Fruit fly (Drosophila melanogaster) whole organism, wandering third instar larva: ENCODE results near the gene Golgin104.

Experiments
- Abd-B ChIP-seq: fragments of >200 bp; optimal IDR thresholded peaks from 2 replicates; lab custom pipeline; 2017; ENCODE audit warnings: missing biosample characterization, missing genetic modification characterization
- CG32264 ChIP-seq: fragments of 200-800 bp; sonication (Bioruptor generic); optimal IDR thresholded peaks from 2 replicates; lab custom pipeline; 2016; ENCODE audit warnings: missing biosample characterization, missing genetic modification characterization
- CG9705 ChIP-seq: fragments of 200-800 bp; sonication (Bioruptor generic); optimal IDR thresholded peaks from 2 replicates; lab custom pipeline; 2018; ENCODE audit warnings: missing biosample characterization, mild to moderate bottlenecking, missing genetic modification characterization
- CrebA ChIP-seq: fragments of 200-800 bp; sonication (Bioruptor generic); optimal IDR thresholded peaks from 2 replicates; lab custom pipeline; 2016; ENCODE audit warnings: missing biosample characterization, mild to moderate bottlenecking, missing genetic modification characterization, borderline replicate concordance
- Dfd ChIP-seq: fragments of >200 bp; optimal IDR thresholded peaks from 2 replicates; lab custom pipeline; 2017; ENCODE audit warnings: missing biosample characterization, missing genetic modification characterization
- Dif ChIP-seq: fragments of 200-275, 200-300 bp; sonication (Bioruptor generic); optimal IDR thresholded peaks from 2 replicates; lab custom pipeline; 2018; ENCODE audit warnings: missing biosample characterization, missing genetic modification characterization; ENCODE audit not compliant: partially characterized antibody
- GATAd ChIP-seq: sonication (Bioruptor generic); optimal IDR thresholded peaks from 2 replicates; lab custom pipeline; 2016; ENCODE audit warnings: missing biosample characterization, missing genetic modification characterization
- HLH106 ChIP-seq: fragments of 200-800 bp; optimal IDR thresholded peaks from 3 replicates; lab custom pipeline; 2019; ENCODE audit warnings: missing biosample characterization, mild to moderate bottlenecking, missing genetic modification characterization, moderate library complexity
- Hnf4 ChIP-seq: fragments of 200-800 bp; sonication (Bioruptor generic); optimal IDR thresholded peaks from 2 replicates; lab custom pipeline; 2016; ENCODE audit warnings: missing biosample characterization, mild to moderate bottlenecking, missing genetic modification characterization
- Hr78 ChIP-seq: fragments of >200 bp; optimal IDR thresholded peaks from 2 replicates; lab custom pipeline; 2017; ENCODE audit warnings: missing biosample characterization, missing genetic modification characterization
- Hr83 ChIP-seq: fragments of 200-300 bp; sonication (Bioruptor generic); optimal IDR thresholded peaks from 2 replicates; lab custom pipeline; 2016; ENCODE audit warnings: missing biosample characterization, mild to moderate bottlenecking, missing genetic modification characterization, moderate library complexity; ENCODE audit not compliant: poor library complexity, severe bottlenecking
- Jra ChIP-seq: sonication (Bioruptor generic); optimal IDR thresholded peaks from 2 replicates; lab custom pipeline; 2016; ENCODE audit warnings: missing biosample characterization, missing genetic modification characterization
- Mio ChIP-seq: sonication (Bioruptor generic); optimal IDR thresholded peaks from 2 replicates; lab custom pipeline; 2016; ENCODE audit warnings: missing biosample characterization, missing genetic modification characterization
- Myc ChIP-seq: fragments of >200 bp; optimal IDR thresholded peaks from 2 replicates; lab custom pipeline; 2017
- N ChIP-seq: fragments of >200 bp; optimal IDR thresholded peaks from 2 replicates; lab custom pipeline; 2018; ENCODE audit warnings: missing biosample characterization, missing external identifiers, missing genetic modification characterization
- OdsH ChIP-seq: fragments of 200-800 bp; sonication (Bioruptor generic); optimal IDR thresholded peaks from 2 replicates; lab custom pipeline; 2016; ENCODE audit warnings: missing biosample characterization, mild to moderate bottlenecking, missing genetic modification characterization
- Rel ChIP-seq, 2 experiments: fragments of 200-800 bp; sonication (Bioruptor generic) in 1 of 2; optimal IDR thresholded peaks; 2 replicates in 1 of 2; 3 replicates in 1 of 2; lab custom pipeline; 2016 to 2019; ENCODE audit warnings: mild to moderate bottlenecking in 2 of 2, missing biosample characterization in 2 of 2, missing genetic modification characterization in 2 of 2, moderate library complexity in 1 of 2
- Sp1 ChIP-seq: fragments of 200-800 bp; sonication (Bioruptor generic); optimal IDR thresholded peaks from 3 replicates; lab custom pipeline; 2019; ENCODE audit warnings: missing biosample characterization, mild to moderate bottlenecking, missing genetic modification characterization, moderate library complexity
- Vsx2 ChIP-seq: fragments of 200-300, 225-300 bp; sonication (Bioruptor generic); optimal IDR thresholded peaks from 2 replicates; lab custom pipeline; 2018; ENCODE audit warnings: missing biosample characterization, missing genetic modification characterization; ENCODE audit not compliant: partially characterized antibody
- br ChIP-seq: fragments of 200-800 bp; sonication (Bioruptor generic); optimal IDR thresholded peaks from 2 replicates; lab custom pipeline; 2016; ENCODE audit warnings: missing biosample characterization, missing genetic modification characterization
- brk ChIP-seq: fragments of 200-800 bp; sonication (Bioruptor generic); optimal IDR thresholded peaks from 2 replicates; lab custom pipeline; 2016; ENCODE audit warnings: missing biosample characterization, mild to moderate bottlenecking, missing genetic modification characterization
- dl ChIP-seq, 2 experiments: fragments of 175-275, 200-275 bp in 1 of 2; fragments of 200-275 bp in 1 of 2; sonication (Bioruptor generic); optimal IDR thresholded peaks; lab custom pipeline; 2018; ENCODE audit warnings: mild to moderate bottlenecking in 2 of 2, missing biosample characterization in 2 of 2, missing genetic modification characterization in 2 of 2, moderate library complexity in 2 of 2; ENCODE audit not compliant: partially characterized antibody in 2 of 2, insufficient read depth in 1 of 2
- dmrt93B ChIP-seq: fragments of 200-800 bp; sonication (Bioruptor generic); optimal IDR thresholded peaks from 2 replicates; lab custom pipeline; 2018; ENCODE audit warnings: missing biosample characterization, mild to moderate bottlenecking, missing genetic modification characterization
- dsf ChIP-seq: sonication (Bioruptor generic); optimal IDR thresholded peaks from 2 replicates; lab custom pipeline; 2016; ENCODE audit warnings: missing biosample characterization, missing genetic modification characterization, borderline replicate concordance
- ey ChIP-seq: fragments of 200-800 bp; sonication (Bioruptor generic); optimal IDR thresholded peaks from 2 replicates; lab custom pipeline; 2016; ENCODE audit warnings: missing biosample characterization, missing genetic modification characterization
- foxo ChIP-seq, 2 experiments: fragments of 200-800 bp; sonication (Bioruptor generic); optimal IDR thresholded peaks; 2 replicates in 1 of 2; 3 replicates in 1 of 2; lab custom pipeline; 2016 to 2017; ENCODE audit warnings: missing biosample characterization in 2 of 2, missing genetic modification characterization in 2 of 2
- fru ChIP-seq: fragments of 200-800 bp; sonication (Bioruptor generic); optimal IDR thresholded peaks from 3 replicates; lab custom pipeline; 2016; ENCODE audit warnings: missing biosample characterization, mild to moderate bottlenecking, missing genetic modification characterization
- h ChIP-seq: fragments of 200-800 bp; sonication (Bioruptor generic); optimal IDR thresholded peaks from 3 replicates; lab custom pipeline; 2016; ENCODE audit warnings: missing biosample characterization, mild to moderate bottlenecking, missing genetic modification characterization
- jim ChIP-seq: fragments of 175-275, 200-325 bp; sonication (Bioruptor generic); optimal IDR thresholded peaks from 2 replicates; lab custom pipeline; 2016; ENCODE audit warnings: missing biosample characterization, mild to moderate bottlenecking, missing genetic modification characterization
- lola ChIP-seq: fragments of >200 bp; optimal IDR thresholded peaks from 2 replicates; lab custom pipeline; 2017; ENCODE audit warnings: missing biosample characterization, missing genetic modification characterization
- pan ChIP-seq: fragments of >200 bp; optimal IDR thresholded peaks from 2 replicates; lab custom pipeline; 2017
- psq ChIP-seq: fragments of 200-800 bp; sonication (Bioruptor generic); optimal IDR thresholded peaks from 3 replicates; lab custom pipeline; 2017; ENCODE audit warnings: missing biosample characterization, mild to moderate bottlenecking, missing genetic modification characterization, moderate library complexity
- rgr ChIP-seq: fragments of 200-800 bp; sonication (Bioruptor generic); optimal IDR thresholded peaks from 3 replicates; lab custom pipeline; 2016; ENCODE audit warnings: missing biosample characterization, mild to moderate bottlenecking, missing genetic modification characterization
- sage ChIP-seq: fragments of 200-800 bp; sonication (Bioruptor generic); optimal IDR thresholded peaks from 2 replicates; lab custom pipeline; 2016; ENCODE audit warnings: missing biosample characterization, mild to moderate bottlenecking, missing genetic modification characterization
- sv ChIP-seq: fragments of 200-800 bp; sonication (Bioruptor generic); optimal IDR thresholded peaks from 3 replicates; lab custom pipeline; 2016; ENCODE audit warnings: missing biosample characterization, missing genetic modification characterization
- tai ChIP-seq: sonication (Bioruptor generic); optimal IDR thresholded peaks from 2 replicates; lab custom pipeline; 2016; ENCODE audit warnings: missing biosample characterization, missing genetic modification characterization
- usp ChIP-seq: fragments of >200 bp; optimal IDR thresholded peaks from 2 replicates; lab custom pipeline; 2017; ENCODE audit warnings: missing biosample characterization, missing genetic modification characterization
- woc ChIP-seq: sonication (Bioruptor generic); optimal IDR thresholded peaks from 2 replicates; lab custom pipeline; 2016; ENCODE audit warnings: missing biosample characterization, mild to moderate bottlenecking, missing genetic modification characterization

Gene Golgin104

DNA sequence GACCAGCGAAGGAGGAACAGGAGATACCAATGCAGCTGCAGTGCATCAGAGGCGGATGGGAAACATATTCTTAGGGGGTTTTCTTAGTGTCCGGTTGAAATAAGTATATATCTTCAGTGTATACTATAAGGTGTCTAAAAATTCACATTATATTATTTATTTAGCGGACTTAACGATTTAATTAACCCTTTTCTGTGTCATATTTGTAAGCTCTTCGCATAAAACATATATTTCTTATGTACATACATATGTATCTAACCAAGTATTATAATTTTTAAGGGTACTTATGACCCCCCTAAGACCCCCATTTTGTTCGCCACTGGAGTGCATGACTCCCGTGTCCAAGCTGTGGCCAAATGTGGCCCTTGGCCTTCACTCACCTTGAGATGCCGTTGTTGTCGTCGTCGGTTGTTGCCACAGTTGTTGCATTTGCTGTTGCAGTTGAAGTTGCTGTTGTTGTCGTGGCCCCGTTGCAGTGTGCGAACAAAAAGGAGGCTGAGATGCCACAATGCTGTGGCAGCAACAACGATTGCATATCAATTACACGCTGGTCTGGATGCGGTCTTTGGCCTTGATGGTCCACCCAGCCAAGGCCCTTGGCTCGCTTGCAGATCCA lies 9.6 kb upstream of the Golgin104 start:
- TF ChIP-seq OdsH (GFP tag; lab: Kevin White, UChicago) (peak; percentile 59), lola (GFP tag; lab: Kevin White, UChicago) (no peak), Myc (lab: Kevin White, UChicago) (no peak), Sp1 (peak; percentile 78), CrebA (no peak), fru (GFP tag; lab: Kevin White, UChicago) (peak; percentile 73), rgr (GFP tag; lab: Kevin White, UChicago) (peak; percentile 56), GATAd (no peak), Rel (GFP tag; optimal IDR thresholded peaks at IDR 0.05; lab: Kevin White, UChicago) (no peak), Rel (tag; optimal IDR thresholded peaks at IDR 0.05; lab: Kevin White, UChicago) (no peak), N (GFP tag; lab: Kevin White, UChicago) (no peak), h (GFP tag; lab: Kevin White, UChicago) (peak; percentile 69), dl (GFP tag; optimal IDR thresholded peaks at IDR 0.05; lab: Kevin White, UChicago; ENCODE audit: insufficient read depth in 1 of 2, partially characterized antibody in 2 of 2) (no peak), Dif (GFP tag; lab: Kevin White, UChicago) (no peak), Abd-B (GFP tag; lab: Kevin White, UChicago) (no peak), Hr83 (no peak), dsf (GFP tag; lab: Kevin White, UChicago) (no peak), sv (GFP tag; lab: Kevin White, UChicago) (no peak), usp (GFP tag; lab: Kevin White, UChicago) (no peak), dmrt93B (GFP tag; lab: Kevin White, UChicago) (peak; percentile 25), sage (GFP tag; lab: Kevin White, UChicago) (no peak), HLH106 (peak; percentile 74), Vsx2 (GFP tag; lab: Kevin White, UChicago) (no peak), tai (GFP tag; lab: Kevin White, UChicago) (no peak), Dfd (GFP tag; lab: Kevin White, UChicago) (no peak), brk (no peak), CG32264 (no peak), Hr78 (GFP tag; lab: Kevin White, UChicago) (no peak), Jra (no peak), pan (lab: Kevin White, UChicago) (no peak), ey (GFP tag; lab: Kevin White, UChicago) (peak; percentile 57), woc (GFP tag; lab: Kevin White, UChicago) (peak; percentile 35), br (GFP tag; lab: Kevin White, UChicago) (peak; percentile 51), foxo (GFP tag; optimal IDR thresholded peaks at IDR 0.05; lab: Kevin White, UChicago) (peak in 1 of 2 experiments; percentile 61), CG9705 (peak; percentile 15), psq (GFP tag; lab: Kevin White, UChicago) (peak; percentile 53), Hnf4 (no peak), Mio (no peak), jim (GFP tag; lab: Kevin White, UChicago) (no peak)

DNA sequence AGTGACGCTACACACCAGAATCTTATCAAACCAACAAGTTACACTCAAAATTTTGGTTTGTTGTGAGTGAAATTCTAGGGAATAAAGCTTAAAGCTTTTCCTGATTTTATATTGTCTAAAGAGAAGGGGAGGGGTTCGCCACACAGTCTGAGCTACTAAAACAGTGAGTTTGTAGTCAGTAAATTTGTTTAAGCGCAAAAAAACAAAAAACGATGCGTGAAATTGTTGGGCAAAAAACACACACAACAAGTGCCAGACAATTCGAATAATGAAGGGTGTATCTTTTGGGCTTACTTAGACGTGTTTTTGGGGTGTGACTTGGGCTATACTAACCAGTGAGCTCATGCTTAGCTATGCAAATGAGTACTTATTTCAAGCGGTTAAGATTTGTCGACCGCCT lies 8.0 kb upstream of the Golgin104 start:
- TF ChIP-seq Hr83 (peak; percentile 1), brk (peak; percentile 1), ey (GFP tag; lab: Kevin White, UChicago) (no peak), jim (GFP tag; lab: Kevin White, UChicago) (no peak), rgr (GFP tag; lab: Kevin White, UChicago) (peak; percentile 16), N (GFP tag; lab: Kevin White, UChicago) (no peak), Vsx2 (GFP tag; lab: Kevin White, UChicago) (no peak), Dfd (GFP tag; lab: Kevin White, UChicago) (no peak)
